Worm (Caenorhabditis elegans) whole organism, L2 larva: Measurements from ENCODE around the gene cut-5.

Experiments used
- Y55F3AM.14 ChIP-seq: fragments of 200-800 bp; sonication (Bioruptor generic); optimal IDR thresholded peaks from 2 replicates; lab custom pipeline; 2018; ENCODE audit warnings: mild to moderate bottlenecking, missing genetic modification characterization, missing compliant biosample characterization
- fos-1 ChIP-seq: fragments of 150-350 bp; optimal IDR thresholded peaks from 2 replicates; lab custom pipeline; 2014; ENCODE audit warnings: missing biosample characterization, missing genetic modification characterization
- nhr-10 ChIP-seq: sonication (generic microtip); optimal IDR thresholded peaks from 2 replicates; lab custom pipeline; 2017; ENCODE audit warnings: missing biosample characterization, missing genetic modification characterization
- sem-4 ChIP-seq: fragments of 150-350 bp; optimal IDR thresholded peaks from 2 replicates; lab custom pipeline; 2014; ENCODE audit warnings: missing biosample characterization, missing genetic modification reagents, missing genetic modification characterization
- snpc-4 ChIP-seq: fragments of 150-350 bp; optimal IDR thresholded peaks from 2 replicates; lab custom pipeline; 2014; ENCODE audit warnings: missing biosample characterization, missing genetic modification characterization
- unc-39 ChIP-seq: fragments of 150-350 bp; optimal IDR thresholded peaks from 2 replicates; lab custom pipeline; 2014; ENCODE audit warnings: missing biosample characterization, missing genetic modification characterization
- unc-55 ChIP-seq: fragments of 150-350 bp; sonication (generic microtip); optimal IDR thresholded peaks from 3 replicates; lab custom pipeline; 2014; ENCODE audit warnings: missing biosample characterization, missing genetic modification reagents, missing genetic modification characterization
- ztf-11 ChIP-seq: sonication (generic microtip); optimal IDR thresholded peaks from 2 replicates; lab custom pipeline; 2017; ENCODE audit warnings: missing biosample characterization, missing genetic modification characterization

DNA sequence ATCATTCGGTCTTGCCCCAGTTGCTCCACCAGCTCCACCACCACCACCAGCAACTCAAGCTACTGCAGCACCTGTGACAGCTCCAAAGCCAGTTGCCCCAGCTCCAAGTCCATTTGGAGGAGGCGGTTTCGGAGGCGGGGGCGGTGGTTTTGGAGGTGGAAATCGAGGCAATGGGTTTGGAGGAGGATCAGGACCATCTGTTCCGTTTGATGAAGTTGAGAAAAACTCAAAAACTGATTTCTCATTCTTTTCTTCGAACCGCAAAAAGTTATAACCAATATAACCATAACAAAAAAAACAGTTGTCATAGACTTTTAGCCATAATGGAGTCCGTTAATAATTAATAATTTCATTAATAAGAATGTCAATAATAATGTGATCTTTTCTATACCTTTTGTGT is 16.6 kb downstream of the cut-5 start:
- TF ChIP-seq snpc-4 (tag; lab: Kevin White, UChicago) (no peak), sem-4 (no peak), unc-55 (GFP tag; lab: Kevin White, UChicago) (no peak), fos-1 (tag; lab: Kevin White, UChicago) (no peak), nhr-10 (tag; lab: Kevin White, UChicago) (no peak), Y55F3AM.14 (no peak), ztf-11 (no peak), unc-39 (no peak)
